Worm (Caenorhabditis elegans): ENCODE measurements around the gene tpi-1.

DNA sequence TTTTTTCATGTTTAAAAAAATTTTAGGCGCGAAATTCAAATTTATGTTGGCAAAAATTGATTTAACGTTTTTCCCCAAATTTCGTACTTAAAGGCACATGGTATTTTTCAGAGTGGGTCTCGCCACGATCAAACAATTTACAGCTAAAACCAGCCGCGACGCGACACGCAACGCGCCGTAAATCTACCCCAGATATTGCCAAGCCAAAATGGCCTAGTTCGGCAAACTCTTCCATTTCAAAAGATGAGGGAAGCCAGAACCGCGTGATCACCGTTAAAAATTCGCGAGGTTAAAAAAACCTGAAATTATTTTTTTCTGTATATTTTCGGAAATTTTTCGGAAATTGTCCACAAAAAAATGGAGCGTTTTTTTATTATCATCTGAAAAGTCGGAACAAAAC, 20.9 kb upstream of the tpi-1 start:
- TF ChIP-seq skn-1 (tag; optimal IDR thresholded peaks at IDR 0.05) (no peak), madf-5 (GFP tag; IDR thresholded peaks at IDR 0.05) (no peak), sdz-12 (GFP tag; optimal IDR thresholded peaks at IDR 0.05) (no peak), nhr-76 (tag; optimal IDR thresholded peaks at IDR 0.05) (no peak), egl-43 (GFP tag; IDR thresholded peaks at IDR 0.05) (no peak)
